Worm (Caenorhabditis elegans): Measurements from ENCODE around the gene arrd-7.

ce11 chrII:12067451-12068076, 5.1 kb upstream of the arrd-7 start, which contains the start of gene Y17G7B.22:
- TF ChIP-seq ama-1 (optimal IDR thresholded peaks at IDR 0.05), result no peak
- no peak for TF ChIP-seq lin-39 (tag; optimal IDR thresholded peaks at IDR 0.05)
- TF ChIP-seq nhr-6 (tag; optimal IDR thresholded peaks at IDR 0.05), result no peak
- no peak for TF ChIP-seq lin-13 (GFP tag; optimal IDR thresholded peaks at IDR 0.05)
- TF ChIP-seq dpl-1 (GFP tag; optimal IDR thresholded peaks at IDR 0.05), result no peak
- no peak for TF ChIP-seq lin-15B (tag; optimal IDR thresholded peaks at IDR 0.05)
- no peak for TF ChIP-seq hif-1 (tag; optimal IDR thresholded peaks at IDR 0.05)
- TF ChIP-seq madf-9 (GFP tag; conservative IDR thresholded peaks at IDR 0.05), result no peak

Measured in whole organism, L4 larva.